Fruit fly (Drosophila melanogaster): ENCODE results near the gene Icmt.

- TF ChIP-seq CG14711 (tag; optimal IDR thresholded peaks at IDR 0.05) (peak; percentile 62), CG11617 (GFP tag; optimal IDR thresholded peaks at IDR 0.05) (no peak), CG5204 (GFP tag; optimal IDR thresholded peaks at IDR 0.05) (no peak), pad (GFP tag; optimal IDR thresholded peaks at IDR 0.05) (no peak), Mnt (GFP tag; optimal IDR thresholded peaks at IDR 0.05) (peak; percentile 94), CG12768 (GFP tag; optimal IDR thresholded peaks at IDR 0.05) (no peak), CG33017 (tag; optimal IDR thresholded peaks at IDR 0.05) (no peak), tj (GFP tag; optimal IDR thresholded peaks at IDR 0.05) (no peak), cnc (optimal IDR thresholded peaks at IDR 0.05) (no peak), Crg-1 (GFP tag; optimal IDR thresholded peaks at IDR 0.05) (no peak)
Measured at dm6 chr3L:13022160-13022853, 4.2 kb downstream of the Icmt start, which contains the start of gene Adk2.

Measured in whole organism, adult.